Fruit fly (Drosophila melanogaster) Kc167 (cell line): ENCODE data around the gene Sfxn1-3.

ENCODE experiments used
- Sin3A ChIP-seq: fragments of >200 bp; optimal IDR thresholded peaks from 2 replicates; lab custom pipeline; 2018; ENCODE audit warnings: missing external identifiers
- insv ChIP-seq: fragments of >200 bp; optimal IDR thresholded peaks from 3 replicates; lab custom pipeline; 2018; ENCODE audit warnings: missing external identifiers
- psq ChIP-seq: fragments of >200 bp; optimal IDR thresholded peaks from 2 replicates; lab custom pipeline; 2017; ENCODE audit warnings: missing external identifiers
- ttk ChIP-seq: sonication (Bioruptor generic); optimal IDR thresholded peaks from 2 replicates; lab custom pipeline; 2017; ENCODE audit warnings: missing external identifiers

- no peak for TF ChIP-seq insv (lab: Kevin White, UChicago)
- no peak for TF ChIP-seq Sin3A (lab: Kevin White, UChicago)
- no peak for TF ChIP-seq psq (lab: Kevin White, UChicago)
- no peak for TF ChIP-seq ttk
Observed at dm6 chr3R:4360668-4361110, 17.7 kb upstream of the Sfxn1-3 start.
